Fruit fly (Drosophila melanogaster): ENCODE results near the gene CG31612.
A peak's percentile ranks its signal among the peaks of the same experiment; 100 is the strongest.

Gene CG31612

dm6 chr2L:21794547-21795341 is 503 bp downstream of the CG31612 start (continued):
- peak; percentile 78 for TF ChIP-seq Dif (GFP tag; optimal IDR thresholded peaks at IDR 0.05; ENCODE audit: partially characterized antibody)
- TF ChIP-seq rgr (GFP tag; optimal IDR thresholded peaks at IDR 0.05): peak; percentile 98
- peak in 1 of 2 experiments; percentile 20 for TF ChIP-seq dl (GFP tag; optimal IDR thresholded peaks at IDR 0.05; ENCODE audit: insufficient read depth in 1 of 2, partially characterized antibody in 2 of 2)

dm6 chr2L:21792831-21793230 is 2.4 kb downstream of the CG31612 start:
- no peak for TF ChIP-seq Hnf4 (GFP tag; optimal IDR thresholded peaks at IDR 0.05)
- TF ChIP-seq Myc (optimal IDR thresholded peaks at IDR 0.05): no peak
- TF ChIP-seq OdsH (GFP tag; optimal IDR thresholded peaks at IDR 0.05): no peak
- no peak for TF ChIP-seq Vsx2 (GFP tag; optimal IDR thresholded peaks at IDR 0.05; ENCODE audit: partially characterized antibody)
- TF ChIP-seq Hr78 (GFP tag; optimal IDR thresholded peaks at IDR 0.05): no peak
- TF ChIP-seq usp (GFP tag; optimal IDR thresholded peaks at IDR 0.05): no peak
- no peak for TF ChIP-seq Jra (GFP tag; optimal IDR thresholded peaks at IDR 0.05)

dm6 chr2L:21791980-21792379 is 3.3 kb downstream of the CG31612 start:
- TF ChIP-seq Hr83 (GFP tag; optimal IDR thresholded peaks at IDR 0.05; ENCODE audit: poor library complexity, severe bottlenecking) (no peak), Rel (GFP tag; optimal IDR thresholded peaks at IDR 0.05) (no peak), Rel (tag; optimal IDR thresholded peaks at IDR 0.05) (no peak), lola (GFP tag; optimal IDR thresholded peaks at IDR 0.05) (no peak), dsf (GFP tag; optimal IDR thresholded peaks at IDR 0.05; ENCODE audit: borderline replicate concordance) (no peak), dmrt93B (GFP tag; optimal IDR thresholded peaks at IDR 0.05) (no peak), psq (GFP tag; optimal IDR thresholded peaks at IDR 0.05) (no peak), CG9705 (GFP tag; optimal IDR thresholded peaks at IDR 0.05) (no peak), pan (optimal IDR thresholded peaks at IDR 0.05) (no peak), Hr78 (GFP tag; optimal IDR thresholded peaks at IDR 0.05) (no peak), rgr (GFP tag; optimal IDR thresholded peaks at IDR 0.05) (no peak), foxo (GFP tag; optimal IDR thresholded peaks at IDR 0.05) (no peak), Myc (optimal IDR thresholded peaks at IDR 0.05) (no peak), Vsx2 (GFP tag; optimal IDR thresholded peaks at IDR 0.05; ENCODE audit: partially characterized antibody) (no peak), Jra (GFP tag; optimal IDR thresholded peaks at IDR 0.05) (no peak), h (GFP tag; optimal IDR thresholded peaks at IDR 0.05) (no peak), OdsH (GFP tag; optimal IDR thresholded peaks at IDR 0.05) (no peak), CG32264 (GFP tag; optimal IDR thresholded peaks at IDR 0.05) (no peak)

dm6 chr2L:21789456-21790065 is 5.7 kb downstream of the CG31612 start:
- TF ChIP-seq ey (GFP tag; optimal IDR thresholded peaks at IDR 0.05): no peak
- TF ChIP-seq CG32264 (GFP tag; optimal IDR thresholded peaks at IDR 0.05): no peak
- no peak for TF ChIP-seq dmrt93B (GFP tag; optimal IDR thresholded peaks at IDR 0.05)
- TF ChIP-seq Hnf4 (GFP tag; optimal IDR thresholded peaks at IDR 0.05): no peak
- no peak for TF ChIP-seq br (GFP tag; optimal IDR thresholded peaks at IDR 0.05)
- TF ChIP-seq OdsH (GFP tag; optimal IDR thresholded peaks at IDR 0.05): no peak
- TF ChIP-seq CG9705 (GFP tag; optimal IDR thresholded peaks at IDR 0.05): no peak
- no peak for TF ChIP-seq Dif (GFP tag; optimal IDR thresholded peaks at IDR 0.05; ENCODE audit: partially characterized antibody)
- no peak for TF ChIP-seq Abd-B (GFP tag; optimal IDR thresholded peaks at IDR 0.05)
- TF ChIP-seq foxo (GFP tag; optimal IDR thresholded peaks at IDR 0.05): no peak

dm6 chr2L:21786991-21787390 is 8.3 kb downstream of the CG31612 start:
- TF ChIP-seq woc (GFP tag; optimal IDR thresholded peaks at IDR 0.05) (no peak), dmrt93B (GFP tag; optimal IDR thresholded peaks at IDR 0.05) (no peak), rgr (GFP tag; optimal IDR thresholded peaks at IDR 0.05) (peak; percentile 28), h (GFP tag; optimal IDR thresholded peaks at IDR 0.05) (peak; percentile 12), dl (GFP tag; optimal IDR thresholded peaks at IDR 0.05; ENCODE audit: insufficient read depth in 1 of 2, partially characterized antibody in 2 of 2) (no peak), Mio (GFP tag; optimal IDR thresholded peaks at IDR 0.05) (no peak), Hr78 (GFP tag; optimal IDR thresholded peaks at IDR 0.05) (no peak), Hr83 (GFP tag; optimal IDR thresholded peaks at IDR 0.05; ENCODE audit: poor library complexity, severe bottlenecking) (no peak), foxo (GFP tag; optimal IDR thresholded peaks at IDR 0.05) (peak in 1 of 2 experiments; percentile 7), sv (GFP tag; optimal IDR thresholded peaks at IDR 0.05) (peak; percentile 20), fru (GFP tag; optimal IDR thresholded peaks at IDR 0.05) (peak; percentile 7), Jra (GFP tag; optimal IDR thresholded peaks at IDR 0.05) (no peak), ey (GFP tag; optimal IDR thresholded peaks at IDR 0.05) (peak; percentile 0)
